Worm (Caenorhabditis elegans) whole organism, L1 larva: ENCODE measurements around the gene srt-40.
A peak's percentile ranks its signal among the peaks of the same experiment; 100 is the strongest.

ENCODE experiments used
- C04F5.9 ChIP-seq: sonication (generic microtip); optimal IDR thresholded peaks from 2 replicates; lab custom pipeline; 2016; ENCODE audit warnings: missing genetic modification characterization, missing compliant biosample characterization
- C16A3.4 ChIP-seq: fragments of 150-350 bp; optimal IDR thresholded peaks from 2 replicates; lab custom pipeline; 2014; ENCODE audit warnings: missing biosample characterization, missing genetic modification characterization
- C34B4.2 ChIP-seq: sonication (generic microtip); optimal IDR thresholded peaks from 2 replicates; lab custom pipeline; 2017; ENCODE audit warnings: mild to moderate bottlenecking, missing genetic modification characterization, missing compliant biosample characterization
- Y116A8C.19 ChIP-seq: sonication (generic microtip); optimal IDR thresholded peaks from 2 replicates; lab custom pipeline; 2016; ENCODE audit warnings: missing compliant biosample characterization, missing genetic modification characterization, borderline replicate concordance
- aha-1 ChIP-seq: fragments of 150-350 bp; optimal IDR thresholded peaks from 2 replicates; lab custom pipeline; 2014; ENCODE audit warnings: missing biosample characterization, missing genetic modification characterization
- alr-1 ChIP-seq: fragments of 200-800 bp; sonication (Bioruptor generic); optimal IDR thresholded peaks from 2 replicates; lab custom pipeline; 2018; ENCODE audit warnings: borderline replicate concordance, mild to moderate bottlenecking, missing genetic modification characterization, missing compliant biosample characterization
- ceh-82 ChIP-seq, 3 experiments: fragments of 150-350 bp in 1 of 3; sonication (generic microtip) in 2 of 3; optimal IDR thresholded peaks; 2 replicates each; lab custom pipeline; 2014 to 2017; ENCODE audit warnings: missing biosample characterization in 3 of 3, missing genetic modification characterization in 3 of 3
- dpl-1 ChIP-seq, 3 experiments: fragments of 150-350 bp in 2 of 3; sonication (generic microtip) in 1 of 3; optimal IDR thresholded peaks; 2 replicates each; lab custom pipeline; 2014 to 2017; ENCODE audit warnings: missing biosample characterization in 3 of 3, missing genetic modification characterization in 3 of 3, missing genetic modification reagents in 3 of 3
- dsc-1 ChIP-seq: sonication (generic microtip); optimal IDR thresholded peaks from 2 replicates; lab custom pipeline; 2016; ENCODE audit warnings: mild to moderate bottlenecking, missing genetic modification characterization, missing compliant biosample characterization
- efl-1 ChIP-seq, 4 experiments: fragments of 150-350 bp; optimal IDR thresholded peaks in 3 of 4; peaks in 1 of 4; 1 replicate in 1 of 4; 2 replicates in 3 of 4; lab custom pipeline; 2014; ENCODE audit warnings: missing biosample characterization in 2 of 4, missing genetic modification characterization in 2 of 4, missing genetic modification reagents in 2 of 4
- fkh-10 ChIP-seq: sonication (generic microtip); optimal IDR thresholded peaks from 2 replicates; lab custom pipeline; 2017; ENCODE audit warnings: missing biosample characterization, missing genetic modification reagents, missing genetic modification characterization
- fkh-4 ChIP-seq: sonication (generic microtip); optimal IDR thresholded peaks from 2 replicates; lab custom pipeline; 2016; ENCODE audit warnings: missing compliant biosample characterization, missing genetic modification characterization, borderline replicate concordance
- grh-1 ChIP-seq: fragments of 200-800 bp; sonication (Bioruptor generic); IDR thresholded peaks from 2 replicates; pipeline ENCODE4 v1.3.6; 2022; ENCODE audit warnings: missing genetic modification reagents, missing genetic modification characterization, missing compliant biosample characterization
- hlh-4 ChIP-seq: sonication (generic microtip); optimal IDR thresholded peaks from 2 replicates; lab custom pipeline; 2016; ENCODE audit warnings: mild to moderate bottlenecking, missing genetic modification characterization, missing compliant biosample characterization
- hpl-2 ChIP-seq: fragments of 150-350 bp; optimal IDR thresholded peaks from 2 replicates; lab custom pipeline; 2014; ENCODE audit warnings: missing biosample characterization, missing genetic modification reagents, missing genetic modification characterization
- irx-1 ChIP-seq: sonication (generic microtip); optimal IDR thresholded peaks from 2 replicates; lab custom pipeline; 2016; ENCODE audit warnings: missing genetic modification characterization, missing compliant biosample characterization
- isw-1 ChIP-seq: fragments of 200-800 bp; sonication (Bioruptor generic); IDR thresholded peaks from 2 replicates; pipeline ENCODE4 v1.3.6; 2022; ENCODE audit warnings: missing genetic modification characterization, missing compliant biosample characterization
- lin-15B ChIP-seq: fragments of 150-350 bp; sonication (generic microtip); optimal IDR thresholded peaks from 3 replicates; lab custom pipeline; 2014; ENCODE audit warnings: missing biosample characterization, missing genetic modification characterization
- lir-3 ChIP-seq: sonication (generic microtip); optimal IDR thresholded peaks from 2 replicates; lab custom pipeline; 2016; ENCODE audit warnings: mild to moderate bottlenecking, missing genetic modification characterization, moderate library complexity, missing compliant biosample characterization; ENCODE audit not compliant: poor library complexity
- lsy-2 ChIP-seq, 2 experiments: fragments of 150-350 bp; optimal IDR thresholded peaks; 2 replicates each; lab custom pipeline; 2014; ENCODE audit warnings: missing biosample characterization in 2 of 2, missing genetic modification characterization in 2 of 2
- mab-9 ChIP-seq: fragments of 200-800 bp; sonication (Bioruptor generic); IDR thresholded peaks from 2 replicates; pipeline ENCODE4 v1.3.6; 2022; ENCODE audit warnings: missing genetic modification reagents, missing genetic modification characterization, missing compliant biosample characterization
- mef-2 ChIP-seq: fragments of 150-350 bp; optimal IDR thresholded peaks from 2 replicates; lab custom pipeline; 2014; ENCODE audit warnings: missing biosample characterization, missing genetic modification characterization
- mep-1 ChIP-seq: fragments of 150-350 bp; optimal IDR thresholded peaks from 2 replicates; lab custom pipeline; 2014; ENCODE audit warnings: missing biosample characterization, missing genetic modification characterization
- nhr-12 ChIP-seq: sonication (generic microtip); optimal IDR thresholded peaks from 2 replicates; lab custom pipeline; 2017; ENCODE audit warnings: missing biosample characterization, missing genetic modification characterization
- nhr-20 ChIP-seq: sonication (generic microtip); optimal IDR thresholded peaks from 2 replicates; lab custom pipeline; 2016; ENCODE audit warnings: mild to moderate bottlenecking, missing genetic modification characterization, missing compliant biosample characterization
- nhr-47 ChIP-seq: sonication (generic microtip); optimal IDR thresholded peaks from 2 replicates; lab custom pipeline; 2016; ENCODE audit warnings: mild to moderate bottlenecking, missing genetic modification characterization, moderate library complexity, missing compliant biosample characterization
- nhr-77 ChIP-seq: fragments of 150-350 bp; optimal IDR thresholded peaks from 2 replicates; lab custom pipeline; 2014; ENCODE audit warnings: missing biosample characterization, missing genetic modification characterization
- nhr-84 ChIP-seq: sonication (generic microtip); optimal IDR thresholded peaks from 2 replicates; lab custom pipeline; 2017; ENCODE audit warnings: missing biosample characterization, missing genetic modification characterization
- nhr-90 ChIP-seq: sonication (generic microtip); optimal IDR thresholded peaks from 2 replicates; lab custom pipeline; 2016; ENCODE audit warnings: mild to moderate bottlenecking, missing genetic modification characterization, missing compliant biosample characterization; ENCODE audit not compliant: poor library complexity
- pag-3 ChIP-seq: sonication (generic microtip); optimal IDR thresholded peaks from 2 replicates; lab custom pipeline; 2017; ENCODE audit warnings: missing genetic modification characterization, mild to moderate bottlenecking, missing compliant biosample characterization, antibody characterized with exemption, borderline replicate concordance; ENCODE audit not compliant: insufficient read depth
- pax-3 ChIP-seq: fragments of 200-800 bp; sonication (Bioruptor generic); optimal IDR thresholded peaks from 2 replicates; lab custom pipeline; 2018; ENCODE audit warnings: mild to moderate bottlenecking, missing genetic modification characterization, moderate library complexity, missing compliant biosample characterization
- skn-1 ChIP-seq: fragments of 150-350 bp; optimal IDR thresholded peaks from 2 replicates; lab custom pipeline; 2014; ENCODE audit warnings: missing biosample characterization, missing genetic modification characterization
- snu-23 ChIP-seq: sonication (generic microtip); optimal IDR thresholded peaks from 2 replicates; lab custom pipeline; 2016; ENCODE audit warnings: missing genetic modification characterization, missing compliant biosample characterization
- sptf-1 ChIP-seq: fragments of 150-350 bp; optimal IDR thresholded peaks from 2 replicates; lab custom pipeline; 2014; ENCODE audit warnings: missing biosample characterization, missing genetic modification characterization
- swsn-7 ChIP-seq: sonication (generic microtip); optimal IDR thresholded peaks from 2 replicates; lab custom pipeline; 2016; ENCODE audit warnings: missing genetic modification characterization, missing compliant biosample characterization
- tbx-2 ChIP-seq: sonication (generic microtip); optimal IDR thresholded peaks from 2 replicates; lab custom pipeline; 2016; ENCODE audit warnings: missing genetic modification characterization, missing compliant biosample characterization
- unc-130 ChIP-seq: fragments of 150-350 bp; optimal IDR thresholded peaks from 2 replicates; lab custom pipeline; 2017; ENCODE audit warnings: missing biosample characterization, missing genetic modification characterization, inconsistent platforms
- zip-4 ChIP-seq: fragments of 200-800 bp; sonication (Bioruptor generic); optimal IDR thresholded peaks from 2 replicates; lab custom pipeline; 2018; ENCODE audit warnings: mild to moderate bottlenecking, missing genetic modification characterization, moderate library complexity, missing compliant biosample characterization
- ztf-4 ChIP-seq: fragments of 150-350 bp; optimal IDR thresholded peaks from 2 replicates; lab custom pipeline; 2014; ENCODE audit warnings: missing biosample characterization, missing genetic modification characterization

srt-40 gene

ce11 chrV:2179214-2179613 is 26.9 kb downstream of the srt-40 start, which contains the start of gene cyp-33C1:
Gene cyp-33C1 (plus strand): TSS chrV:2179514.
- TF ChIP-seq C16A3.4 (tag; lab: Kevin White, UChicago) (no peak), zip-4 (GFP tag; lab: Kevin White, UChicago) (no peak), dsc-1 (tag; lab: Kevin White, UChicago) (no peak), snu-23 (GFP tag; lab: Kevin White, UChicago) (no peak), C34B4.2 (tag; lab: Kevin White, UChicago) (no peak), mep-1 (tag; lab: Kevin White, UChicago) (no peak), unc-130 (tag; lab: Kevin White, UChicago) (no peak), nhr-12 (tag; lab: Kevin White, UChicago) (no peak), irx-1 (tag; lab: Kevin White, UChicago) (no peak)
- TF ChIP-seq, all 84 proteins: peak for 0

- no peak for TF ChIP-seq fkh-10 (GFP tag; lab: Kevin White, UChicago)
- TF ChIP-seq lir-3: no peak
- TF ChIP-seq dpl-1 (GFP tag; optimal IDR thresholded peaks at IDR 0.05; lab: Kevin White, UChicago): no peak
- TF ChIP-seq nhr-47 (tag; lab: Kevin White, UChicago): no peak
- no peak for TF ChIP-seq hlh-4 (tag; lab: Kevin White, UChicago)
Measured at ce11 chrV:2177307-2177764, 28.7 kb downstream of the srt-40 start, which contains the start of gene srbc-17. Gene srbc-17 (plus strand): TSS chrV:2177714.

DNA sequence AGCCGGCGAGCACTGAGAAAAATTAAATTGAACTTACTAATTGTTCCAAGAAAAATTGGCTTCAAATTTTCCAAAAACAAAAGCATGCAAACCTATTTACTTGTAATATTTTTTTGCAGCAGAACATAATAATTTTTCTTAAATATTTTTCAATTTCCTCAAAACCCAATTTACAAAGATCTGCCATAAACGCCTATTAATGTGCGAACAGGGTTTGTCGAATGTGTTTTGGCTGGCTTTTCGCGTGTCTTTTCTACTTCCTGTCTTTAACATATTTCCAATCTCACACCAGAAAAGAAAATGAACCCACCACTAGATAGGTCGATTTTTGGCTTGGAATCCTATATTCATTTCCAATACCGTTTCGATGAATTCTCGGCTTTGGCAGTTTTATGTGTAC is 30.8 kb downstream of the srt-40 start, which contains the start of gene C45H4.18:
C45H4.18 (plus strand) TSS at position 301 of the 400 bp plus-strand sequence.
- TF ChIP-seq swsn-7 (tag; lab: Kevin White, UChicago) (no peak), lin-15B (tag; lab: Kevin White, UChicago) (no peak), nhr-90 (tag; lab: Kevin White, UChicago) (no peak), pax-3 (tag; lab: Kevin White, UChicago) (no peak), aha-1 (tag; lab: Kevin White, UChicago) (no peak), ztf-4 (tag; lab: Kevin White, UChicago) (no peak), dpl-1 (GFP tag; optimal IDR thresholded peaks at IDR 0.05; lab: Kevin White, UChicago) (no peak), ceh-82 (tag; optimal IDR thresholded peaks at IDR 0.05; lab: Kevin White, UChicago) (no peak), lir-3 (no peak), hpl-2 (GFP tag; lab: Kevin White, UChicago) (no peak), nhr-84 (no peak)
- TF ChIP-seq, all 84 proteins: peak for 0

ce11 chrV:2174465-2174864 is 31.6 kb downstream of the srt-40 start:
- TF ChIP-seq alr-1 (tag; lab: Kevin White, UChicago) (no peak), efl-1 (optimal IDR thresholded peaks at IDR 0.05; lab: Kevin White, UChicago) (no peak), efl-1 (GFP tag; optimal IDR thresholded peaks at IDR 0.05 in 1 of 2; lab: Kevin White, UChicago) (peak; percentile 19 to 92)

ce11 chrV:2166679-2167078 is 39.4 kb downstream of the srt-40 start, which contains the start of gene srbc-19:
Gene srbc-19 (minus strand): TSS chrV:2166779.
- TF ChIP-seq nhr-77 (no peak), tbx-2 (tag; lab: Kevin White, UChicago) (no peak), mef-2 (tag; lab: Kevin White, UChicago) (no peak)

ce11 chrV:2163735-2164134 is 42.3 kb downstream of the srt-40 start, which contains the start of gene str-255:
Gene str-255 (minus strand): TSS chrV:2163835.
- TF ChIP-seq Y116A8C.19 (tag; lab: Kevin White, UChicago): no peak
- no peak for TF ChIP-seq grh-1 (GFP tag; lab: Robert Waterston, UW)
- no peak for TF ChIP-seq isw-1 (GFP tag; lab: Robert Waterston, UW)
- TF ChIP-seq nhr-47 (tag; lab: Kevin White, UChicago): no peak
- no peak for TF ChIP-seq irx-1 (tag; lab: Kevin White, UChicago)
- TF ChIP-seq snu-23 (GFP tag; lab: Kevin White, UChicago): no peak
- no peak for TF ChIP-seq nhr-20
- no peak for TF ChIP-seq C34B4.2 (tag; lab: Kevin White, UChicago)
- no peak for TF ChIP-seq pag-3 (tag; lab: Kevin White, UChicago)
- TF ChIP-seq C04F5.9: no peak
- TF ChIP-seq lsy-2 (tag; optimal IDR thresholded peaks at IDR 0.05; lab: Kevin White, UChicago): no peak
- no peak for TF ChIP-seq mab-9 (GFP tag; lab: Robert Waterston, UW)
- TF ChIP-seq skn-1 (tag; lab: Kevin White, UChicago): no peak
- TF ChIP-seq nhr-77: no peak
- no peak for TF ChIP-seq unc-130 (tag; lab: Kevin White, UChicago)
- TF ChIP-seq fkh-4 (tag; lab: Kevin White, UChicago): no peak
- TF ChIP-seq sptf-1 (tag; lab: Kevin White, UChicago): no peak
